Worm (Caenorhabditis elegans) whole organism, dauer: ENCODE measurements around the gene T16H12.9.

Source experiments
- unc-62 ChIP-seq: sonication (generic microtip); optimal IDR thresholded peaks from 2 replicates; lab custom pipeline; 2017; ENCODE audit warnings: missing biosample characterization, missing genetic modification reagents, missing genetic modification characterization

Gene T16H12.9

ce11 chrIII:10151719-10152118 lies 42.6 kb downstream of the T16H12.9 start:
- TF ChIP-seq unc-62 (GFP tag; lab: Kevin White, UChicago), result no peak

- TF ChIP-seq unc-62 (GFP tag; lab: Kevin White, UChicago), result no peak
Observed at ce11 chrIII:10152495-10152894, 43.4 kb downstream of the T16H12.9 start, which contains the start of gene nac-3. nac-3 (plus strand) TSS chrIII:10152795.

ce11 chrIII:10153003-10153402 lies 43.9 kb downstream of the T16H12.9 start:
- TF ChIP-seq unc-62 (GFP tag; lab: Kevin White, UChicago), result no peak

ce11 chrIII:10154993-10155392 lies 45.9 kb downstream of the T16H12.9 start:
- TF ChIP-seq unc-62 (GFP tag; lab: Kevin White, UChicago), result no peak

ce11 chrIII:10156269-10156668 lies 47.2 kb downstream of the T16H12.9 start:
- no peak for TF ChIP-seq unc-62 (GFP tag; lab: Kevin White, UChicago)

- no peak for TF ChIP-seq unc-62 (GFP tag; lab: Kevin White, UChicago)
Observed at ce11 chrIII:10160385-10160784, 51.3 kb downstream of the T16H12.9 start, which contains the start of the genes K08E5.5 and mua-3. K08E5.5 (minus strand) TSS chrIII:10160485. mua-3 (plus strand) TSS chrIII:10160697.
